Worm (Caenorhabditis elegans): ENCODE results near the gene ksr-1.
A peak's percentile ranks its signal among the peaks of the same experiment; 100 is the strongest.

Gene ksr-1

DNA sequence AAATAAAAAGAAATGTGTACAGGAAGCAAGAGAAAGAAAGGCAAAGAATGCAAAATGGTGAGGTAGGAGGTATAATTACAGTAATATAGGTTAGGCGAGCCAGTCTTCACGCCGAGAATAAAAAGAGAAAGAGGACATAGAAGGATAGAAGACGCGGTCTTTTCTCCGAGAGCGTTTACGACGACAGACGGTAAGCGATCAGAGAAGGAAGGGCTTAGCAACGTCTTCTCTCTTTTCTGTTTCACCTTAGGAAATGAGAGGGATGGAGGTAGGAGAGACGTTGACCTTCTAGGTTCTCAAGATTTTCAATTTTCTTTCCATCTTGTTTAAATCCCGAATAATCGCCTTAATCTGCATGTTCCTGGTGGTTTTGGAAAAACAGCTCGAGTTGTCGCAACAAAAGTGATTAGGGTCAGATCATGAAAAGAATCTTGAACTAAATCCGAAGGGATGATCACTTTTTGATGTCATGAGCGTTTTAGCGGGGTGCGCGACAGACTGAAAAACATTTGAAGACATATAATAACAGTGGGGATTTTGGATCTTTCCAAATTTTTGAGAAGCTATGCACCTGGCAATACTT, 3.9 kb upstream of the ksr-1 start, which contains the start of gene cutl-29:
Gene cutl-29 (minus strand): TSS at position 51 of the 583 bp plus-strand sequence.
- no peak for TF ChIP-seq nhr-11 (tag; optimal IDR thresholded peaks at IDR 0.05)
- no peak for TF ChIP-seq snpc-4 (tag; optimal IDR thresholded peaks at IDR 0.05)
- no peak for TF ChIP-seq daf-12 (tag; optimal IDR thresholded peaks at IDR 0.05)
- TF ChIP-seq pha-4 (tag; optimal IDR thresholded peaks at IDR 0.05) = no peak
- TF ChIP-seq ztf-11 (tag; optimal IDR thresholded peaks at IDR 0.05) = no peak
- TF ChIP-seq egl-27 (tag; optimal IDR thresholded peaks at IDR 0.05) = no peak

ce11 chrX:8273496-8273895, 1.5 kb upstream of the ksr-1 start:
- TF ChIP-seq pha-4 (tag; optimal IDR thresholded peaks at IDR 0.05) = peak; percentile 35
- TF ChIP-seq nhr-12 (tag; optimal IDR thresholded peaks at IDR 0.05) = no peak
- no peak for TF ChIP-seq lin-39 (tag; optimal IDR thresholded peaks at IDR 0.05)
- TF ChIP-seq tbx-2 (tag; optimal IDR thresholded peaks at IDR 0.05) = no peak
- TF ChIP-seq fos-1 (tag; optimal IDR thresholded peaks at IDR 0.05) = no peak
- TF ChIP-seq lin-15B (tag; optimal IDR thresholded peaks at IDR 0.05) = no peak
- TF ChIP-seq nhr-77 (tag; optimal IDR thresholded peaks at IDR 0.05) = no peak

DNA sequence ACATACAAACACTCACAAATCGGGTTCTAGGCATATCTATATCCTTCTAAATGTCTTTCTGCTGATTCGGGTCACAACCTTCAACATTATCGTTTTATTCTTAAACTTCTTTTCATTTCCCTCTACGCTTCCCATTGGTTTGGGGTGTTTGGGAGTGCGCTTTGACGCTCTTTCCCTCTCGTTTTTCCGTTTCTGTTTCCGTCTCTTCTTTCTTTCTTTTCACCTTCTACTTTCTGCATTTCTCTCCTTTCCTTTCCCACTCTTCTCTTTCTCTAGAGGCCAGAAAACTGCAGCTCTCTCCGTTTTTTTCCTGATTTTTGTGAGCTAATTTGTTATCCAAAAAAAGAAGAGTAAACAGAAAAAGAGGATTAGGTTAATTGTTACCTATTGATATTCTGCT, 1.4 kb downstream of the ksr-1 start:
- TF ChIP-seq mml-1 (tag; optimal IDR thresholded peaks at IDR 0.05) = no peak
- TF ChIP-seq nfya-1 (tag; optimal IDR thresholded peaks at IDR 0.05; ENCODE audit: insufficient read depth) = peak; percentile 60
- no peak for TF ChIP-seq nhr-23 (tag; optimal IDR thresholded peaks at IDR 0.05)
- no peak for TF ChIP-seq ceh-16 (tag; optimal IDR thresholded peaks at IDR 0.05)
- peak; percentile 9 for TF ChIP-seq pha-4 (tag; optimal IDR thresholded peaks at IDR 0.05)
- peak; percentile 42 for TF ChIP-seq hmg-11 (tag; optimal IDR thresholded peaks at IDR 0.05)

- TF ChIP-seq skn-1 (tag; optimal IDR thresholded peaks at IDR 0.05) = no peak
- TF ChIP-seq elt-1 (tag; optimal IDR thresholded peaks at IDR 0.05) = no peak
- no peak for TF ChIP-seq ama-1 (optimal IDR thresholded peaks at IDR 0.05)
- TF ChIP-seq nhr-67 (tag; optimal IDR thresholded peaks at IDR 0.05) = no peak
- no peak for TF ChIP-seq sea-2 (GFP tag; optimal IDR thresholded peaks at IDR 0.05)
- TF ChIP-seq eor-1 (tag; optimal IDR thresholded peaks at IDR 0.05) = no peak
- no peak for TF ChIP-seq unc-39 (tag; optimal IDR thresholded peaks at IDR 0.05)
- no peak for TF ChIP-seq pqm-1 (tag; optimal IDR thresholded peaks at IDR 0.05)
- no peak for TF ChIP-seq egl-27 (tag; optimal IDR thresholded peaks at IDR 0.05)
These were observed 2.0 kb downstream of the ksr-1 start for ce11 chrX:8276984-8277383.

DNA sequence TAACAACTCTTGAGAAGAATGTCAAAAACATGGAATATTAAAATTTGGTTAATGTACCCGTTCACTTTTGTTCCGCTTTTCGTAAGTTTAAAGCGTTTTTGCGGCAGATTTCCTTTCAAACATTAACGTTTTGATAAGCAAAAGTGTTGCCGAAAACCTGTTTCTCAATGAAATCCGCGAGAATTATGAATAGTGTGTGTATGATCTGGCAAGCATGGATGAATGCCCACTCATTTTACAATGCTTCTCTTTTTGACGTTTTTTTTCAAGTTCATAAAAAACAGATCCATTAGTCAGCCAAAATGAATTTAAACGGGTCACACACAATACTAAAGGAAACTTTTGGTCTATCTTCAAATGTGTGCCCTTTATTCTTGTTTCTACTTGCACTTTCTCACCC, 9.0 kb downstream of the ksr-1 start:
- TF ChIP-seq nhr-77 (tag; optimal IDR thresholded peaks at IDR 0.05) (no peak), eor-1 (tag; optimal IDR thresholded peaks at IDR 0.05) (no peak), unc-39 (tag; optimal IDR thresholded peaks at IDR 0.05) (no peak), nhr-28 (tag; optimal IDR thresholded peaks at IDR 0.05) (no peak), ceh-16 (tag; optimal IDR thresholded peaks at IDR 0.05) (no peak), ceh-82 (tag; optimal IDR thresholded peaks at IDR 0.05) (no peak), zag-1 (tag; optimal IDR thresholded peaks at IDR 0.05) (no peak), ZK546.5 (tag; optimal IDR thresholded peaks at IDR 0.05) (no peak), nhr-23 (tag; optimal IDR thresholded peaks at IDR 0.05) (no peak), mdl-1 (tag; optimal IDR thresholded peaks at IDR 0.05) (no peak), lin-15B (tag; optimal IDR thresholded peaks at IDR 0.05) (no peak), elt-3 (tag; optimal IDR thresholded peaks at IDR 0.05) (no peak)

ce11 chrX:8285169-8285796, 10.3 kb downstream of the ksr-1 start, which contains the start of the genes fis-2 and F13B9.2:
Gene fis-2, minus strand, starts transcription at chrX:8285219.
Gene F13B9.2, plus strand, starts transcription at chrX:8285683.
- peak; percentile 46 for TF ChIP-seq nhr-23 (tag; optimal IDR thresholded peaks at IDR 0.05)
- TF ChIP-seq unc-62 (GFP tag; optimal IDR thresholded peaks at IDR 0.05) = no peak
- TF ChIP-seq ceh-16 (tag; optimal IDR thresholded peaks at IDR 0.05) = no peak
- TF ChIP-seq zag-1 (tag; optimal IDR thresholded peaks at IDR 0.05) = no peak
- no peak for TF ChIP-seq nhr-25 (tag; optimal IDR thresholded peaks at IDR 0.05)
